Worm (Caenorhabditis elegans): ENCODE data around the gene pfas-1.

The pfas-1 gene

DNA sequence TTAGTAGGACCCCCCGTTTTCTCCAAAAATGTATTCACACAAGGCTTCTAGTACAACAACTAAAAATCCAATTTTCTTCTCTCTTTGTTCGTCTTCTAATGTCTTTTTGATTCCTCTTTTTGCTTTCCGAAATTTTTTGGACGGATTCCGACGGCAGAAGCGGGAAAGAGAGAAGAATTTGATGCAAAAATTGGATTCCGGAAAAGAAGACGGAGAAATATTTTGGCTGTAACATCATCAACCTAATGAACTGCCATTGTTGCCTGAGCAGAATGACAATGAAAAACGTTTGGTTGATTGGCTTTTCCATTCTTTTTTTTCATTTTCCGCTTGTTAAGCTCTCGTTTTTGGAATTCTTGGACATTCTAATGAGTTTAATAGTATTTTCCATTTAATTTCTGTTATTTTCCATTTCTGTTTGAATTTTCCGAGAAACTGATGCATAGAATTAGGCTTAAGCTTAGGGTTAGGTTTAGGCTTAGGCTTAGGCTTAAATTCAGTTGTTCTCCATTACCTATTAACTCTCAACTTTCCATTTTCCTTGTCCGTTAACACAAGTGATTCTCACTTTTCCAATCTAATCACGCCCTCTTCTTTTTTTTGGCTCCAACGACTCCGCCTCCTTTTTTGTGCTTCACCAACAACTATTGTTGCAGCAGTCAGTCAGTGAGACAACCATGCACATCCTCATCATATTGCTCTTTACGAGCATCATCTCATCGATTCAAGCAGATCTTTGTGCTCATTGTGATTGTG, 20.6 kb downstream of the pfas-1 start, which contains the start of gene lron-5:
lron-5 (plus strand) TSS at position 655 of the 756 bp plus-strand sequence.
- TF ChIP-seq W03F9.2 (tag; optimal IDR thresholded peaks at IDR 0.05) = no peak
- no peak for TF ChIP-seq him-1 (tag; optimal IDR thresholded peaks at IDR 0.05)
- no peak for TF ChIP-seq dao-5 (tag; optimal IDR thresholded peaks at IDR 0.05)

DNA sequence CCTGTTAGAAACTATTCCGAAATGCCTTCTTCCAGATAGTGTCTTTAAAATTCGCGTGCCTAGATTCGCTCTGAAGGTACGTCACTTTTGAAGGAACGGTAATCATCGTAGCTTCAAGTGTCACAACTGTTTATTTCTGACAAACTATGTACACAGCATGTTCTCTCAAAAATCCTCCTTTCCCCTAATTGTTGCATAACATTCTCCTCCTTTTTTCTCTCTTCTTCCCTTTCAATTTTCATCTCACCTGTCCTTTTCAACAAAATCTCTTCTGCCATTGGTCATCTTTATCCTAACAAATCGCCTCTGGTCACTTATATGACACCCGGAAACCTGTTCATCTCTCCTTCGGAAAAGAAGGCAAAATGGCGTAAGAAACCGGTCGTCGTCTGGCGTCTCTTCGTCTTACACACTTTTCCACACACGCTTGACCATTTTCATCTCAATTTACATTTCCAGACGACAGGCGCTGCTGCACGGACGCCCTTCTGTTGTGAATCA, 27.0 kb downstream of the pfas-1 start, which contains the start of gene lips-3:
lips-3 (plus strand) TSS at position 458 of the 501 bp plus-strand sequence.
- no peak for TF ChIP-seq dao-5 (tag; optimal IDR thresholded peaks at IDR 0.05)
- TF ChIP-seq W03F9.2 (tag; optimal IDR thresholded peaks at IDR 0.05) = no peak
- no peak for TF ChIP-seq him-1 (tag; optimal IDR thresholded peaks at IDR 0.05)

DNA sequence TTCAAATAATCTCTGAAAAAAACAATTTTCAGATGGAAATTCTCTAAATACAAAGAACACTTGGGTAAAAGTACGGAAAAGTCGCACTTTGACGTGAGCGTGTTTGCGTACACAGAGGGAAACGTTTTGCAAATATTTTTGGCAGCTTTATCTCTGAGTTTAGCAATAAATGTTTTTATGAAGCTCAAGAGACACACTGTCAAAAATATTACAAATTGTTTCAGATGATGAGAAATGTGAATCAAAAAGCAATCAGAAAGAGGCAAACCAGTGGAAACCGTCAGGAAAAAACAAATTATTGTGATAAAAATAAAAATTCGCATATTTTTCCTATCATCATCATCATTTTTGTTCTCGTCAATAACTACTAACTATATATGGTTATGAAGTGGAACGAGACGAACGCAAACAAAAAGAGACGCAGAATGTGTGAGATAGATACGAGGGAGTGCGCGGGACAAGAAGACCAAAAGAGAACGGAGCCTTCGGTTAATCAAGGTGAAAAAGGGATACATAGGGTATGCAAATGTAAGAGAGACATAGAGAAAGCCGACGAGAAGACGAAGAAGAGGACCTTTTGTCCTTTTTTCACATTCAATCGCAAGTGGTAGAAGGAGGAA, 30.7 kb downstream of the pfas-1 start, which contains the start of gene sel-2:
sel-2 (minus strand) TSS at position 51 of the 620 bp plus-strand sequence.
- TF ChIP-seq dao-5 (tag; optimal IDR thresholded peaks at IDR 0.05) = no peak
- TF ChIP-seq him-1 (tag; optimal IDR thresholded peaks at IDR 0.05) = no peak
- no peak for TF ChIP-seq W03F9.2 (tag; optimal IDR thresholded peaks at IDR 0.05)

DNA sequence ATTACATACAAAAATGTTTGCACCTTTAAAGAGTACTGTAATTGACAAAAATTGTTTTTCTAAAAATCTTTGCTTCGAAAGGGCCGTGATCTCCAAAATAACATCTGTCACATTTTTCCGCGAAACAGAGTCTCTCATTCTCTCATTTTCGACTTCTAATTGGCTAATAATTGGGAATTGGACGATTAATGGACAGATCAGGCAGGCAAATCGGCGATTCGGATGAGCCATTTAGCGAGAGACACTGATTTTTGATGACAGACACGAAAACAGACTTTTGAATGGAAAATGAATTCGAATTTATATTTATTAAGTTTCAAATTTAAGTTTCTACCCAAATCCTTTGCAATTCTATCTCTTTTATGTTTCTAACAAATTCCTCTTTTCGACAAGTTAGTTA, 39.3 kb downstream of the pfas-1 start:
- TF ChIP-seq dao-5 (tag; optimal IDR thresholded peaks at IDR 0.05) (no peak), him-1 (tag; optimal IDR thresholded peaks at IDR 0.05) (no peak), W03F9.2 (tag; optimal IDR thresholded peaks at IDR 0.05) (no peak)

DNA sequence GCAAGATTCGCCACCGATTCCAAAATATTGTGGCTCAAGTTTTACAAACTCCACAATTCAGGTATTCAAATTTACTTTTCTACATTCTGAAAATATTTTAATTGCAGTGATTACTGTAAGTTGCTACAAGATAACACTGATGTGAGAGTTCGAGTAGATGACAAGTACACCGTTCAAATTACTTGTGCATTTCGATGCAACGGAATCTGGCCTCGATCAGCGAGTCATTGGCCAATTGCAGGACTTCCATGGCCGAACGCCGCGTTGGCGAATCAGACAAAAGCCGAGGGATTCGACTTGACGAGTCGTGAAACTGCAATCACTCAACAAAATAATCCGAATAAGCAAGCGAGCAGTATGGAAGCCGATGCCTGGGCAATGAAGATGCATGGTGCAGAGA, 41.8 kb downstream of the pfas-1 start:
- TF ChIP-seq him-1 (tag; optimal IDR thresholded peaks at IDR 0.05) = no peak

DNA sequence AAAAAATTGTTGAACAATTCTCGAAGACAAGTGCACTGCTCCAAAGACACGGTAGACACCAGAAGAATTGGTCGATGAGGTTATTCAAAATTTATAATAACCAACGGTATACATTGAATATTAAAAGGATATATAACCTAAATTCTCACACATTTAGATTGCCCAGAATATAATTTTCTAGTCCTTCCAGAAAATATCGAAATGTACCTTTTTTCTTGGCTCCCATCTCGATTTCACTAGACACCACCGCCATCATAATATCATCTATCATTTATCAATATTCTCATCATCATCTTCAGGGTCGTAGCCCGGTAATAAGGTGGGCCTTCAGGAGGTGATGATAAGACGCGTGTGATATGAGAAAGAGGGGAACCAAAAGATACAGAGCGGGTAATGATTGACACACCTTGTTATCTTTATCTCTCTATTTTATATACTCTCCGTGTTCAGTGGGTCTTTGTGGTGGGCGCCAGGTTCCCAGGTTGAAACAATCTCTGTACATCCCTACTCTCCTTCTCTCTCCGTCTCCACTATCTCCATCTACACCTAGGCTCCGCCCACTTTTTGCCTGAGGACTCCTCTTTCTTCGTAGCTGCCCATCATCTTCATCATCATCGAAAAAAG, 42.9 kb downstream of the pfas-1 start, which contains the start of gene mab-21:
mab-21 (plus strand) TSS at position 615 of the 624 bp plus-strand sequence.
- TF ChIP-seq W03F9.2 (tag; optimal IDR thresholded peaks at IDR 0.05) (no peak), dao-5 (tag; optimal IDR thresholded peaks at IDR 0.05) (no peak), him-1 (tag; optimal IDR thresholded peaks at IDR 0.05) (no peak)

DNA sequence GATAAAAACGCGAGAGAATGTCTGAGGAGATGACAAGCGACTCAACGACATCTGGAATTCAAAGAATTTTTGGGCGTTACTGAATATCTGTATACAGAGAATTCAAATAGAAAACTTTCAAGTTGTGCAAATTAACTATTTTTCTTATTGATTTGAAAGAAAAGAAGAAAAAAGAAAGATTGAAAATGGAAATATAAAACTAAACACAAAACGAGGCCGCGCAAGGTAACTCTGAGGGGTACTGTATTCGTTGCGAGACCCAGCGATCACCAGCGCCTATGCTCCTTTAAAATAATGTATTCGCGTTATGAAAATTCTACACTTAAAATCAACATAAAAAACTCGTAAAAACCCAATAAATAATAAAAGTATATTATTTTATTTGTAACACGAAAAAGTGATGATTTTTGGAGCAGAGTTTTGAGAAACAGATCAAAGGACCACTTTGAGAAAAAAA, 47.3 kb downstream of the pfas-1 start, which contains the start of gene asb-1:
asb-1 (minus strand) TSS at position 51 of the 457 bp plus-strand sequence.
- no peak for TF ChIP-seq W03F9.2 (tag; optimal IDR thresholded peaks at IDR 0.05)
- no peak for TF ChIP-seq dao-5 (tag; optimal IDR thresholded peaks at IDR 0.05)
- no peak for TF ChIP-seq him-1 (tag; optimal IDR thresholded peaks at IDR 0.05)

DNA sequence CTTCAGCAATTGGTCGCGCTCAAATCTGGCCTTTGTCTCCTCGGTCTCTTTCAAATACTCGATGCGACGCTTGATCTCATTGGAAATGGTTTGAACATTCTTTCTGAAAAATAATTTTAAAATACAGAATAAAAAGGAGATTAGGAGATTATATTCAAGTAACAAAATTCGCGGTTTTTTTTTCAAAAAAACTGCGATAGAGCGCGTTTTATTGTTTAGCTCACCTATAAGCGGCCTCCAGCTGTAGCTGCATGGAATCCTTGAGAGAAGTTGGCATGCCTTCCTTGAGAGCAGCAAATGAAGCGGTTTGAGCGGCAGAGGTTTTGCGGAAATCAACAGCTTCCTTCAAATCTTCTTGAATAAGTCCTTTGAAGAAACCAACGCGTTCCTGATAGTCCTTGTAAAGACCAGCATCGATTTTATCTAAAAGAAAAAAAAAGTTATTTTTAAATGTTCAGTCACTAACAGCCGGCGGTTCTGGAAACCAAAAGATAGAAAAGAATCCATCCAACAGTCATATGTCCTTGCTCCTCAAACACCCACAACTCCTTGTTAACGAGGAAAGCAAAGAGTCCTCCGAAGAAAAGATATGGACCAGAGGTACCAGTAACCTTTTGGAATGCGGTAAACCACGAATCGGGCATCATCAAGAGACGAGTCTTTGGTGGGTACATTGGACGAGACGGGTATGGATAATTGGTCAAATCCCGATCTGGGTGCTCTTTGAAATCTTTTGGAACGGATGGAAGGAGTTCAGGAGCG, 48.2 kb downstream of the pfas-1 start:
- TF ChIP-seq dao-5 (tag; optimal IDR thresholded peaks at IDR 0.05) (no peak), him-1 (tag; optimal IDR thresholded peaks at IDR 0.05) (no peak), W03F9.2 (tag; optimal IDR thresholded peaks at IDR 0.05) (no peak)

DNA sequence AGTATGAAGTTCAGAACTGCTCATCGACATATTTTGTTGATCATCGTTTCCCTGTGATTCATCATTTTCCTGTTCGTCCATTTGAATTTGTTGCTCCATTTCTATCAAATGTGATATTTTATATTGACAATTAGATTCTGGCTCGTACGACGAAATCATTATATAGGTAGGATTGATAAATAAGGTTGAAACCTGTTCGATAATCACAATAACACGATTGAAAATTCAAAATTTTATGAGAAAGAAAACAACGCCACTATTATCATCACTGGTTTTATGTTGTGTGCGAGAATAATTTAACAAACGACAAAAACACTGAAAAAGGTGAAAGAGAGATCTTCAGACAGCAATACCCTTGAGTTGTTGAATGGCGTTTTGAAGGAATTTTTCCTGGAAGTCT, 48.8 kb downstream of the pfas-1 start, which contains the start of gene apc-11:
apc-11 (minus strand) TSS at position 101 of the 400 bp plus-strand sequence.
- TF ChIP-seq him-1 (tag; optimal IDR thresholded peaks at IDR 0.05) = no peak
- no peak for TF ChIP-seq dao-5 (tag; optimal IDR thresholded peaks at IDR 0.05)
- no peak for TF ChIP-seq W03F9.2 (tag; optimal IDR thresholded peaks at IDR 0.05)

DNA sequence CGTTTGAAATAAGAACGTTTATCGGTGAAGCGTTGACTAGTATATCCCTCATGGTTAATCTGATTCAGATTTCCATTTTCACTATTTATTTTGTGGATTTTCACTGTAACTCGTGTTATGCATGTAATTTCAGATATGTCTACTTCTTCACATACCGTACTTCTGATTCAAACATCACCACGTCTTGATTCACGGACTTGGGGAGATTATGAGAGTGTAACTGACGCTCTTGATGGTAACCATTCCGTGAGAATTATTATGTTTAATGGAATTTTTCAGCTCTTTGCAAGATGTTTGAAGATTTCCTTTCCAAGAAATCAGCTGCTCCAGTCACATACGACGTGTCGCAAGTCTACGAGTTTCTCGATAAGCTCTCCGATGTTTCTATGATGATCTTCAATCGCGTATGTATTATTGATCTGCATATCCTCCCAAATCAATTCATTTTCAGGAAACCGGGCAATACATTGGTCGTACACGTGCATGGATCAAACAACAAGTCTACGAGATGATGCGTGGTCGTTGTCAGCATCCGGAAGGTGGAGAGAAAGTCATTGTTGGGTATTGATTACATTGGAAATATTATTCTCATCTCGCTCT, 49.9 kb downstream of the pfas-1 start, which contains the start of gene erh-2:
erh-2 (plus strand) TSS at position 134 of the 600 bp plus-strand sequence.
- TF ChIP-seq W03F9.2 (tag; optimal IDR thresholded peaks at IDR 0.05) (no peak), dao-5 (tag; optimal IDR thresholded peaks at IDR 0.05) (no peak), him-1 (tag; optimal IDR thresholded peaks at IDR 0.05) (no peak)

DNA sequence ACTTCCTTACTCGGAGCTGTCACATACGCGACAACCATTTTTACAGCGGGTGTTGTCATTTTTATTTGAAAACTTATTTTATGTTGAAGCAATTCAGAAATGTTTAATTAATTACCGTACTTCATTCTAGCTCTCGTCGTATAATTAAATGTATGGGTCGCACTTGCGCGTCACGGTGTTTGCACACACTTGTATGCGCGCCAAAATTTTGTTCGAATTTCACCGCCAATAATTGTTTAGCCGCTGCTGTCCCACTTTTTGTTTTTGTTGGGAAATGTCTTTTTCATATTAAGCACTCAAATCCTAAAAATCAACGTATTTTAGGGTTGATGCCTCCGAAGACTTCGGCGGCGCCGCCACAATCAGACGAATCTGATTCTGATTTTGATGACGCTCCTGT, 55.9 kb downstream of the pfas-1 start, which contains the start of the genes F35G12.7 and smc-4:
F35G12.7 (minus strand) TSS at position 154 of the 400 bp plus-strand sequence.
smc-4 (plus strand) TSS at position 325 of the 400 bp plus-strand sequence.
- no peak for TF ChIP-seq W03F9.2 (tag; optimal IDR thresholded peaks at IDR 0.05)
- no peak for TF ChIP-seq dao-5 (tag; optimal IDR thresholded peaks at IDR 0.05)
- no peak for TF ChIP-seq him-1 (tag; optimal IDR thresholded peaks at IDR 0.05)

DNA sequence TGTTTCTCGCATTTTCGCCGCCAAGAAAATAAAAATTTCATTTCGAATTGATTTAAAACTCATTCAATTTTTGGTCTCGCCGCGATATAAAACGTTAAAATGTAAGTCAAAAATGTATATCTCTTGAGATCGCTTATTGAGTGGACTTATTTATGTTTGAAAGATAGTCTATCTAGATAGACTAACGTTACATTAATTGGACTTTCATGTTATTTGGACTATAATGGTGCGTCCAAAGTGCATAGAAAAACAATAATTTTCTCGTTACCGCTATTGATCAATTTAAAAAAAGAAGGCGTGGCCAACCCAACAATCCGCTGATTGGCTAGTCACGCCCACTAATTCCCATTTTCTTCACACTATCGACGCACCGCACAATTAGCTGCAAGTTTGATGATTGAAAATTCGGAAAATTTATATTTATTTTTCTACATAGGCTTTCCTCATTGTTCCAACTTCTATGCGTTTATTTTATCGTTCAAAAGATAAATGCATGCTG, 59.0 kb downstream of the pfas-1 start, which contains the start of gene F35G12.5:
F35G12.5 (plus strand) TSS at position 51 of the 499 bp plus-strand sequence.
- TF ChIP-seq W03F9.2 (tag; optimal IDR thresholded peaks at IDR 0.05) = no peak
- no peak for TF ChIP-seq dao-5 (tag; optimal IDR thresholded peaks at IDR 0.05)
- no peak for TF ChIP-seq him-1 (tag; optimal IDR thresholded peaks at IDR 0.05)
